Worm (Caenorhabditis elegans): ENCODE results near the gene F34D10.8.
"Not testable (repeated sequence)": the region's sequence is repeated elsewhere in the genome, so short reads cannot be mapped to it uniquely, and the experiment has no call there.

Gene F34D10.8

ce11 chrIII:3682869-3683403 lies 47.6 kb upstream of the F34D10.8 start:
- no peak for TF ChIP-seq nhr-47 (tag; optimal IDR thresholded peaks at IDR 0.05)

- TF ChIP-seq snpc-4 (tag; optimal IDR thresholded peaks at IDR 0.05) (no peak), lin-14 (GFP tag; optimal IDR thresholded peaks at IDR 0.05) (peak; percentile 33), efl-1 (optimal IDR thresholded peaks at IDR 0.05) (no peak), efl-1 (GFP tag; optimal IDR thresholded peaks at IDR 0.05 in 1 of 2) (peak in 1 of 2 experiments; percentile 73), egl-13 (tag; optimal IDR thresholded peaks at IDR 0.05) (no peak)
These were observed 38.1 kb upstream of the F34D10.8 start for ce11 chrIII:3692516-3692915.

ce11 chrIII:3694572-3694971 lies 36.0 kb upstream of the F34D10.8 start, which contains the start of gene npr-15:
Gene npr-15, minus strand, starts transcription at chrIII:3694672.
- TF ChIP-seq F16B12.6 (tag; optimal IDR thresholded peaks at IDR 0.05) = no peak
- no peak for TF ChIP-seq lin-39 (tag; optimal IDR thresholded peaks at IDR 0.05)
- no peak for TF ChIP-seq ceh-90 (tag; optimal IDR thresholded peaks at IDR 0.05)
- TF ChIP-seq elt-3 (tag; optimal IDR thresholded peaks at IDR 0.05) = no peak
- no peak for TF ChIP-seq ceh-82 (tag; optimal IDR thresholded peaks at IDR 0.05)
- TF ChIP-seq unc-86 (tag; optimal IDR thresholded peaks at IDR 0.05) = no peak
- TF ChIP-seq unc-30 (tag; optimal IDR thresholded peaks at IDR 0.05) = no peak
- no peak for TF ChIP-seq C04F5.9 (tag; optimal IDR thresholded peaks at IDR 0.05)
- TF ChIP-seq ceh-88 (GFP tag; IDR thresholded peaks at IDR 0.05) = no peak
- TF ChIP-seq zag-1 (tag; optimal IDR thresholded peaks at IDR 0.05) = no peak

ce11 chrIII:3695398-3695797 lies 35.2 kb upstream of the F34D10.8 start:
- TF ChIP-seq swsn-7 (tag; optimal IDR thresholded peaks at IDR 0.05) = peak; percentile 47
- peak; percentile 55 for TF ChIP-seq nhr-71 (tag; optimal IDR thresholded peaks at IDR 0.05)
- peak; percentile 6 for TF ChIP-seq xbp-1 (tag; optimal IDR thresholded peaks at IDR 0.05)
- TF ChIP-seq sox-4 (tag; optimal IDR thresholded peaks at IDR 0.05) = peak; percentile 27
- peak; percentile 71 for TF ChIP-seq nhr-85 (tag)
- TF ChIP-seq ceh-88 (GFP tag; IDR thresholded peaks at IDR 0.05) = 0 out of 2 replicates have a peak, but pooled peaks have one; percentile 24
- TF ChIP-seq mab-9 (GFP tag; IDR thresholded peaks at IDR 0.05) = peak; percentile 77
- TF ChIP-seq lin-14 (GFP tag; optimal IDR thresholded peaks at IDR 0.05) = peak; percentile 51
- TF ChIP-seq lir-3 (tag; optimal IDR thresholded peaks at IDR 0.05; ENCODE audit: poor library complexity) = peak; percentile 34
- TF ChIP-seq rnt-1 (tag; optimal IDR thresholded peaks at IDR 0.05) = peak; percentile 45
- peak; percentile 37 for TF ChIP-seq snu-23 (GFP tag; optimal IDR thresholded peaks at IDR 0.05)
- TF ChIP-seq unc-98 (GFP tag; IDR thresholded peaks at IDR 0.05) = peak; percentile 9; the same call in 1 of the 2 replicates
- peak; percentile 77 for TF ChIP-seq grh-1 (GFP tag; IDR thresholded peaks at IDR 0.05)
- peak; percentile 24 for TF ChIP-seq nhr-20 (tag; optimal IDR thresholded peaks at IDR 0.05)
- TF ChIP-seq dpl-1 (GFP tag; optimal IDR thresholded peaks at IDR 0.05) = peak in 1 of 3 experiments; percentile 7
- peak; percentile 31 for TF ChIP-seq unc-86 (tag; optimal IDR thresholded peaks at IDR 0.05)
- TF ChIP-seq nhr-90 (tag; optimal IDR thresholded peaks at IDR 0.05; ENCODE audit: poor library complexity) = peak; percentile 16
- TF ChIP-seq ceh-82 (tag; optimal IDR thresholded peaks at IDR 0.05) = peak in 1 of 3 experiments; percentile 16
- peak; percentile 28 for TF ChIP-seq dsc-1 (tag; optimal IDR thresholded peaks at IDR 0.05)
- TF ChIP-seq isw-1 (GFP tag; IDR thresholded peaks at IDR 0.05) = peak; percentile 65
- TF ChIP-seq nhr-19 (GFP tag; conservative IDR thresholded peaks at IDR 0.05) = peak; percentile 80
- TF ChIP-seq efl-1 (optimal IDR thresholded peaks at IDR 0.05) = peak; percentile 42 to 55
- peak; percentile 4 to 87 for TF ChIP-seq efl-1 (GFP tag; optimal IDR thresholded peaks at IDR 0.05 in 1 of 2)
- peak; percentile 26 for TF ChIP-seq tbx-2 (tag; optimal IDR thresholded peaks at IDR 0.05)
- TF ChIP-seq nhr-47 (tag; optimal IDR thresholded peaks at IDR 0.05) = peak; percentile 64

DNA sequence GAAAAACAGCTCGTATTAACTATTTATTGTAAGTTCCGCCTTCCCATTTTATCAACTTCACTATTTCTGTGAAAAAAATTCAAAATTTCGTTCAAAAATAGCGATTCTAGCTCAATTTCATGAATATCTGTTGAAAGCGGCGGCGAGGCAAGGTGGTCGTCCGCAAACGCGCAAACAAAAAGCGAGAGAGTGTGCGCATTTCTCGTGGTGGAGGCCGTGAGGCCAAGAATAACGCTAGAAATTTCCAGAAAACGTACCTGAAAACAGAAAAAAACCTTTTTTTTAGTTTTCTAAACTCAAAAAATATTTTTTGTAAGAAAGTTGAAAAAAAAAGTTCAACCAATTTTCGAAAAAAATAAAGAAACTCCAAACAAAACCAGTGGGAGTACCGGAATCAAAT lies 33.4 kb upstream of the F34D10.8 start:
- TF ChIP-seq nhr-19 (GFP tag; conservative IDR thresholded peaks at IDR 0.05) (peak; percentile 46), isw-1 (GFP tag; IDR thresholded peaks at IDR 0.05) (0 out of 2 replicates have a peak, but pooled peaks have one; percentile 4), efl-1 (GFP tag; optimal IDR thresholded peaks at IDR 0.05 in 1 of 2) (peak in 1 of 2 experiments; percentile 57)
- TF ChIP-seq efl-1 (optimal IDR thresholded peaks at IDR 0.05) = not testable (repeated sequence)
